Worm (Caenorhabditis elegans) whole organism, L4 larva: ENCODE measurements around the gene cyn-12.

ENCODE experiments used
- F37D6.2 ChIP-seq: sonication (generic microtip); optimal IDR thresholded peaks from 2 replicates; lab custom pipeline; 2016; ENCODE audit warnings: mild to moderate bottlenecking, missing genetic modification characterization, missing compliant biosample characterization
- F49E8.2 ChIP-seq: sonication (generic microtip); optimal IDR thresholded peaks from 2 replicates; lab custom pipeline; 2016; ENCODE audit warnings: missing compliant biosample characterization, mild to moderate bottlenecking, missing genetic modification characterization, borderline replicate concordance
- R02D3.7 ChIP-seq: fragments of 150-350 bp; sonication (generic microtip); optimal IDR thresholded peaks from 3 replicates; lab custom pipeline; 2014; ENCODE audit warnings: missing biosample characterization, missing genetic modification characterization
- T20F7.1 ChIP-seq: fragments of 200-800 bp; sonication (Bioruptor generic); optimal IDR thresholded peaks from 2 replicates; lab custom pipeline; 2018; ENCODE audit warnings: mild to moderate bottlenecking, missing genetic modification characterization, missing compliant biosample characterization
- T26A8.4 ChIP-seq: fragments of 200-800 bp; sonication (Bioruptor generic); IDR thresholded peaks from 2 replicates; pipeline ENCODE4 v1.3.6; 2022; ENCODE audit warnings: missing genetic modification characterization, missing compliant biosample characterization
- Y105C5A.15 ChIP-seq: fragments of 200-800 bp; sonication (Bioruptor generic); IDR thresholded peaks from 2 replicates; pipeline ENCODE4 v1.3.6; 2022; ENCODE audit warnings: missing genetic modification characterization, missing compliant biosample characterization
- Y5F2A.4 ChIP-seq: fragments of 200-800 bp; sonication (Bioruptor generic); optimal IDR thresholded peaks from 2 replicates; lab custom pipeline; 2018; ENCODE audit warnings: mild to moderate bottlenecking, missing genetic modification characterization, missing compliant biosample characterization
- ama-1 ChIP-seq: fragments of 150-350 bp; optimal IDR thresholded peaks from 2 replicates; lab custom pipeline; 2014; ENCODE audit warnings: inconsistent platforms, mixed read lengths
- arid-1 ChIP-seq: fragments of 200-800 bp; sonication (Bioruptor generic); conservative IDR thresholded peaks from 2 replicates; pipeline ENCODE4 v1.3.6; 2022; ENCODE audit warnings: missing genetic modification reagents, missing genetic modification characterization, missing compliant biosample characterization
- attf-4 ChIP-seq: sonication (generic microtip); optimal IDR thresholded peaks from 3 replicates; lab custom pipeline; 2017; ENCODE audit warnings: missing biosample characterization, missing genetic modification characterization
- ceh-28 ChIP-seq: fragments of 150-350 bp; optimal IDR thresholded peaks from 2 replicates; lab custom pipeline; 2014; ENCODE audit warnings: missing biosample characterization, missing genetic modification reagents, missing genetic modification characterization
- ceh-32 ChIP-seq: sonication (generic microtip); optimal IDR thresholded peaks from 2 replicates; lab custom pipeline; 2016; ENCODE audit warnings: mild to moderate bottlenecking, missing genetic modification characterization, missing compliant biosample characterization; ENCODE audit not compliant: poor library complexity
- ctbp-1 ChIP-seq: fragments of 200-800 bp; sonication (Bioruptor generic); IDR thresholded peaks from 2 replicates; pipeline ENCODE4 v1.3.6; 2022; ENCODE audit warnings: missing genetic modification reagents, missing genetic modification characterization, missing compliant biosample characterization
- daf-16 ChIP-seq, 3 experiments: sonication (generic microtip); optimal IDR thresholded peaks; 2 replicates each; lab custom pipeline; 2016 to 2017; ENCODE audit warnings: missing genetic modification characterization in 3 of 3, missing genetic modification reagents in 3 of 3, mild to moderate bottlenecking in 2 of 3, missing compliant biosample characterization in 2 of 3, missing biosample characterization in 1 of 3, moderate library complexity in 1 of 3
- daf-8 ChIP-seq: fragments of 200-800 bp; sonication (Bioruptor generic); IDR thresholded peaks from 2 replicates; pipeline ENCODE4 v1.3.6; 2022; ENCODE audit warnings: missing genetic modification characterization, missing compliant biosample characterization
- dmd-6 ChIP-seq: fragments of 200-800 bp; sonication (Bioruptor generic); IDR thresholded peaks from 2 replicates; pipeline ENCODE4 v1.3.6; 2022; ENCODE audit warnings: missing genetic modification reagents, missing genetic modification characterization, missing compliant biosample characterization
- dmd-8 ChIP-seq: fragments of 200-800 bp; sonication (Bioruptor generic); IDR thresholded peaks from 2 replicates; pipeline ENCODE4 v1.3.6; 2022; ENCODE audit warnings: missing genetic modification characterization, missing compliant biosample characterization
- dpl-1 ChIP-seq: fragments of 150-350 bp; optimal IDR thresholded peaks from 2 replicates; lab custom pipeline; 2014; ENCODE audit warnings: missing biosample characterization, missing genetic modification reagents, missing genetic modification characterization
- dve-1 ChIP-seq: sonication (generic microtip); optimal IDR thresholded peaks from 2 replicates; lab custom pipeline; 2017; ENCODE audit warnings: antibody characterized with exemption, mild to moderate bottlenecking, missing genetic modification characterization, missing compliant biosample characterization; ENCODE audit not compliant: insufficient read depth
- gei-8 ChIP-seq: fragments of 200-800 bp; sonication (Bioruptor generic); optimal IDR thresholded peaks from 2 replicates; lab custom pipeline; 2018; ENCODE audit warnings: mild to moderate bottlenecking, missing genetic modification characterization, missing compliant biosample characterization
- hlh-11 ChIP-seq: fragments of 200-800 bp; sonication (Bioruptor generic); optimal IDR thresholded peaks from 2 replicates; lab custom pipeline; 2018; ENCODE audit warnings: mild to moderate bottlenecking, missing genetic modification characterization, missing compliant biosample characterization
- hlh-30 ChIP-seq: sonication (generic microtip); optimal IDR thresholded peaks from 2 replicates; lab custom pipeline; 2017; ENCODE audit warnings: antibody characterized with exemption, mild to moderate bottlenecking, missing genetic modification characterization, missing compliant biosample characterization; ENCODE audit not compliant: insufficient read depth
- hmg-1.1 ChIP-seq: fragments of 200-800 bp; sonication (Bioruptor generic); IDR thresholded peaks from 2 replicates; pipeline ENCODE4 v1.3.6; 2022; ENCODE audit warnings: missing genetic modification reagents, missing genetic modification characterization, missing compliant biosample characterization
- lin-1 ChIP-seq: fragments of 200-800 bp; sonication (Bioruptor generic); IDR thresholded peaks from 2 replicates; pipeline ENCODE4 v1.3.6; 2022; ENCODE audit warnings: missing genetic modification reagents, missing genetic modification characterization, missing compliant biosample characterization
- lin-29 ChIP-seq: fragments of 200-800 bp; sonication (Bioruptor generic); IDR thresholded peaks from 2 replicates; pipeline ENCODE4 v1.3.6; 2022; ENCODE audit warnings: missing genetic modification reagents, missing genetic modification characterization, missing compliant biosample characterization
- lir-3 ChIP-seq: sonication (generic microtip); optimal IDR thresholded peaks from 2 replicates; lab custom pipeline; 2016; ENCODE audit warnings: mild to moderate bottlenecking, missing genetic modification characterization, missing compliant biosample characterization
- lsy-2 ChIP-seq, 2 experiments: fragments of 150-350 bp in 1 of 2; sonication (generic microtip) in 1 of 2; optimal IDR thresholded peaks; 2 replicates each; lab custom pipeline; 2014 to 2017; ENCODE audit warnings: missing biosample characterization in 2 of 2, missing genetic modification characterization in 2 of 2
- madf-5 ChIP-seq, 2 experiments: fragments of 200-800 bp; sonication (Bioruptor generic); IDR thresholded peaks; 2 replicates each; pipeline ENCODE4 v1.3.6; 2022; ENCODE audit warnings: missing compliant biosample characterization in 2 of 2, missing genetic modification characterization in 2 of 2
- mes-2 ChIP-seq: sonication (generic microtip); optimal IDR thresholded peaks from 2 replicates; lab custom pipeline; 2016; ENCODE audit warnings: missing genotype, mild to moderate bottlenecking, missing genetic modification characterization, missing compliant biosample characterization; ENCODE audit not compliant: poor library complexity, severe bottlenecking
- mxl-2 ChIP-seq: fragments of 200-800 bp; sonication (Bioruptor generic); conservative IDR thresholded peaks from 2 replicates; pipeline ENCODE4 v1.3.6; 2022; ENCODE audit warnings: missing genetic modification reagents, missing genetic modification characterization, missing compliant biosample characterization
- mxl-3 ChIP-seq: fragments of 200-800 bp; sonication (Bioruptor generic); optimal IDR thresholded peaks from 2 replicates; lab custom pipeline; 2018; ENCODE audit warnings: mild to moderate bottlenecking, missing genetic modification characterization, missing compliant biosample characterization
- nhr-102 ChIP-seq: sonication (generic microtip); optimal IDR thresholded peaks from 2 replicates; lab custom pipeline; 2016; ENCODE audit warnings: mild to moderate bottlenecking, missing genetic modification characterization, moderate library complexity, missing compliant biosample characterization
- nhr-42 ChIP-seq: fragments of 200-800 bp; sonication (Bioruptor generic); IDR thresholded peaks from 2 replicates; pipeline ENCODE4 v1.3.6; 2022; ENCODE audit warnings: missing genetic modification characterization, missing compliant biosample characterization
- nhr-48 ChIP-seq: sonication (generic microtip); optimal IDR thresholded peaks from 2 replicates; lab custom pipeline; 2016; ENCODE audit warnings: mild to moderate bottlenecking, missing genetic modification characterization, missing compliant biosample characterization
- php-3 ChIP-seq: fragments of 200-800 bp; sonication (Bioruptor generic); IDR thresholded peaks from 2 replicates; pipeline ENCODE4 v1.3.6; 2022; ENCODE audit warnings: missing genetic modification reagents, missing genetic modification characterization, missing compliant biosample characterization
- sdz-12 ChIP-seq: fragments of 200-800 bp; sonication (Bioruptor generic); optimal IDR thresholded peaks from 2 replicates; lab custom pipeline; 2018; ENCODE audit warnings: mild to moderate bottlenecking, missing genetic modification characterization, missing compliant biosample characterization
- set-16 ChIP-seq: fragments of 200-800 bp; sonication (Bioruptor generic); IDR thresholded peaks from 2 replicates; pipeline ENCODE4 v1.3.6; 2022; ENCODE audit warnings: missing genetic modification reagents, missing genetic modification characterization, missing compliant biosample characterization
- tra-1 ChIP-seq: fragments of 200-800 bp; sonication (Bioruptor generic); IDR thresholded peaks from 2 replicates; pipeline ENCODE4 v1.3.6; 2022; ENCODE audit warnings: missing genetic modification reagents, missing genetic modification characterization, missing compliant biosample characterization
- unc-130 ChIP-seq: sonication (generic microtip); optimal IDR thresholded peaks from 2 replicates; lab custom pipeline; 2016; ENCODE audit warnings: missing genetic modification reagents, missing genetic modification characterization, missing compliant biosample characterization
- unc-39 ChIP-seq: sonication (generic microtip); optimal IDR thresholded peaks from 2 replicates; lab custom pipeline; 2017; ENCODE audit warnings: missing biosample characterization, missing genetic modification characterization
- unc-62 ChIP-seq, 3 experiments: fragments of 150-350 bp in 1 of 3; sonication (generic microtip); optimal IDR thresholded peaks in 2 of 3; peaks in 1 of 3; 1 replicate in 1 of 3; 2 replicates in 2 of 3; lab custom pipeline; 2014 to 2017; ENCODE audit warnings: missing biosample characterization in 3 of 3, missing genetic modification characterization in 3 of 3, missing genetic modification reagents in 3 of 3, missing genotype in 1 of 3
- zag-1 ChIP-seq: fragments of 150-350 bp; optimal IDR thresholded peaks from 2 replicates; lab custom pipeline; 2014; ENCODE audit warnings: missing biosample characterization, missing genetic modification characterization

Gene cyn-12

DNA sequence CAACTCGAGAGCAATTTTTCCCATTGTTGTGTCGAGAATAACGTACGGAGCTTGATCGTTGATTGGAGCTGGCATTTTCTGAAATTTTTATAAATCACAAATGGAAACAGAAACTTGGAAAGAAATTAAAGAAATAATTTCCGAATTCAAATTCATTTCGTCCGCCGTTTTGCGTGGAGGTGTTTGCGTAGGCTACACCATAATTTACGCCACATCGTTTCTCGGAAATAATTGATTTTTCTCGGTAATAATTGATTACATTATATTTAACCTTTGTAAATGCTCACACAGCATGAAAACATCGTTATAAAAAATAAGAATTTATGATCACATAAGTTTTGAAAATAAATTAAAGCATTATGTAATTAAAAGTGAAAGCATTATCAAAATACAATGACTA, at the start of gene cyn-12:
cyn-12 (minus strand) TSS at position 78 of the 400 bp plus-strand sequence.
- TF ChIP-seq hlh-11 (tag; lab: Kevin White, UChicago) (no peak), ama-1 (lab: Kevin White, UChicago) (peak; percentile 11), lsy-2 (tag; optimal IDR thresholded peaks at IDR 0.05; lab: Kevin White, UChicago) (peak in 1 of 2 experiments; percentile 43), dpl-1 (peak; percentile 33), unc-62 (GFP tag; optimal IDR thresholded peaks at IDR 0.05 in 1 of 2; lab: Kevin White, UChicago) (peak in 1 of 2 experiments; percentile 61), unc-62 (tag; optimal IDR thresholded peaks at IDR 0.05; lab: Kevin White, UChicago) (no peak), dve-1 (tag; lab: Kevin White, UChicago) (peak; percentile 7), zag-1 (tag; lab: Kevin White, UChicago) (no peak), mes-2 (tag; lab: Kevin White, UChicago) (peak; percentile 52)

DNA sequence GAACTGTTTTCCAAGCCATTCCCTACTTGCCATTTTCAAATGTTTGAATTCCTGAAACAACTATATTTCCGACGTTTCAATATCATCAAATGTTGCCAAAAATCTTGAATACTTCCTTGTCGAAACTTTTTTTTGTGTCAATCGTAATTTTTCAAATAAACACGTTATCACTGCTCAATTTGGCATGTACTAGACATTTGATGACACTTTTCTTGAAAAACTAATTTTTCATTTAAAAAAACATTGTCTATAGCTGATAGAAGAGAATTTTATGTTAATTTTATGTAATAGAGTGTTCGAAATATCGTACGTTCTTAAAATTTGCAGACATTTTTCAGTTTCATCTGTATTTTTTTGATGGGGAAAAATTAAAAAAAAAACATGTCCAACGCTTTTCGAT, 49.8 kb upstream of the cyn-12 start:
- no peak for TF ChIP-seq sdz-12 (GFP tag; lab: Kevin White, UChicago)
- TF ChIP-seq Y5F2A.4 (GFP tag; lab: Kevin White, UChicago): no peak
- TF ChIP-seq dmd-6 (GFP tag; lab: Robert Waterston, UW): peak; percentile 94
- TF ChIP-seq nhr-42 (GFP tag; lab: Robert Waterston, UW): no peak
- TF ChIP-seq ceh-28 (tag; lab: Kevin White, UChicago): no peak
- TF ChIP-seq T26A8.4: no peak
- TF ChIP-seq hlh-30: no peak
- TF ChIP-seq hmg-1.1 (GFP tag; lab: Robert Waterston, UW): no peak
- TF ChIP-seq nhr-102 (tag; lab: Kevin White, UChicago): peak; percentile 52
- TF ChIP-seq nhr-48 (tag; lab: Kevin White, UChicago): peak; percentile 54
- no peak for TF ChIP-seq lir-3 (tag; lab: Kevin White, UChicago)
- no peak for TF ChIP-seq attf-4 (tag; lab: Kevin White, UChicago)
- TF ChIP-seq madf-5 (GFP tag; IDR thresholded peaks at IDR 0.05; lab: Robert Waterston, UW): no peak
- TF ChIP-seq mxl-3 (GFP tag; lab: Kevin White, UChicago): no peak
- TF ChIP-seq ctbp-1 (GFP tag; lab: Robert Waterston, UW): no peak
- no peak for TF ChIP-seq R02D3.7
- peak in 1 of 2 experiments; percentile 49 for TF ChIP-seq daf-16 (GFP tag; optimal IDR thresholded peaks at IDR 0.05; lab: Kevin White, UChicago)
- TF ChIP-seq daf-16 (tag; optimal IDR thresholded peaks at IDR 0.05; lab: Kevin White, UChicago): peak; percentile 91
- peak in 1 of 2 experiments; percentile 4 for TF ChIP-seq unc-62 (GFP tag; optimal IDR thresholded peaks at IDR 0.05 in 1 of 2; lab: Kevin White, UChicago)
- no peak for TF ChIP-seq unc-62 (tag; optimal IDR thresholded peaks at IDR 0.05; lab: Kevin White, UChicago)
- no peak for TF ChIP-seq mxl-2 (GFP tag; lab: Robert Waterston, UW)
- no peak for TF ChIP-seq dmd-8 (GFP tag; lab: Robert Waterston, UW)
- no peak for TF ChIP-seq lin-1 (GFP tag; lab: Robert Waterston, UW)
- TF ChIP-seq dpl-1: no peak
- TF ChIP-seq ama-1 (lab: Kevin White, UChicago): no peak
- TF ChIP-seq Y105C5A.15: no peak
- peak; percentile 40 for TF ChIP-seq T20F7.1 (GFP tag; lab: Kevin White, UChicago)
- TF ChIP-seq F49E8.2 (tag; lab: Kevin White, UChicago): no peak
- TF ChIP-seq lin-29 (GFP tag; lab: Robert Waterston, UW): no peak
- TF ChIP-seq tra-1 (GFP tag; lab: Robert Waterston, UW): 0 out of 2 replicates have a peak, but pooled peaks have one; percentile 49
- TF ChIP-seq arid-1 (GFP tag; lab: Robert Waterston, UW): no peak
- no peak for TF ChIP-seq set-16 (GFP tag; lab: Robert Waterston, UW)
- TF ChIP-seq ceh-32 (tag; lab: Kevin White, UChicago): no peak
- TF ChIP-seq daf-8 (GFP tag; lab: Robert Waterston, UW): no peak
- TF ChIP-seq gei-8 (GFP tag; lab: Kevin White, UChicago): no peak
- no peak for TF ChIP-seq F37D6.2 (tag; lab: Kevin White, UChicago)
- peak; percentile 54; the same call in 1 of the 2 replicates for TF ChIP-seq php-3 (GFP tag; lab: Robert Waterston, UW)
- peak; percentile 38 for TF ChIP-seq hlh-11 (tag; lab: Kevin White, UChicago)
- no peak for TF ChIP-seq unc-39
- TF ChIP-seq dve-1 (tag; lab: Kevin White, UChicago): peak; percentile 60
- no peak for TF ChIP-seq unc-130
